Worm (Caenorhabditis elegans): Measurements from ENCODE around the gene cux-7.

The cux-7 gene

ce11 chrIII:7497782-7498266, 22.8 kb downstream of the cux-7 start, which contains the start of gene cgh-1:
cgh-1 (minus strand) TSS chrIII:7497832.
- TF ChIP-seq fos-1 (tag; optimal IDR thresholded peaks at IDR 0.05) (no peak), zag-1 (tag; optimal IDR thresholded peaks at IDR 0.05) (no peak), mab-5 (tag; optimal IDR thresholded peaks at IDR 0.05) (no peak), gmeb-1 (tag; optimal IDR thresholded peaks at IDR 0.05) (no peak), nhr-12 (tag; optimal IDR thresholded peaks at IDR 0.05) (no peak), nhr-129 (tag; optimal IDR thresholded peaks at IDR 0.05) (no peak), Y55F3AM.14 (GFP tag; optimal IDR thresholded peaks at IDR 0.05) (no peak), sem-4 (tag; optimal IDR thresholded peaks at IDR 0.05) (no peak), dmd-4 (tag; optimal IDR thresholded peaks at IDR 0.05) (no peak), lin-11 (tag; optimal IDR thresholded peaks at IDR 0.05) (no peak), unc-62 (GFP tag; optimal IDR thresholded peaks at IDR 0.05) (no peak), lsy-2 (tag; optimal IDR thresholded peaks at IDR 0.05) (no peak), alr-1 (tag; optimal IDR thresholded peaks at IDR 0.05) (no peak), ztf-11 (tag; optimal IDR thresholded peaks at IDR 0.05) (no peak), ceh-82 (tag; optimal IDR thresholded peaks at IDR 0.05) (no peak)

ce11 chrIII:7495616-7496146, 25.0 kb downstream of the cux-7 start:
- TF ChIP-seq elt-1 (tag; optimal IDR thresholded peaks at IDR 0.05), result no peak
- no peak for TF ChIP-seq elt-3 (tag; optimal IDR thresholded peaks at IDR 0.05)
- no peak for TF ChIP-seq unc-62 (GFP tag; optimal IDR thresholded peaks at IDR 0.05)
- no peak for TF ChIP-seq mab-5 (tag; optimal IDR thresholded peaks at IDR 0.05)
- TF ChIP-seq egl-27 (tag; optimal IDR thresholded peaks at IDR 0.05), result no peak
- TF ChIP-seq nhr-25 (tag; optimal IDR thresholded peaks at IDR 0.05), result no peak
- no peak for TF ChIP-seq Y55F3AM.14 (GFP tag; optimal IDR thresholded peaks at IDR 0.05)
- no peak for TF ChIP-seq ceh-16 (tag; optimal IDR thresholded peaks at IDR 0.05)

ce11 chrIII:7494850-7495314, 25.8 kb downstream of the cux-7 start:
- peak; percentile 53 for TF ChIP-seq blmp-1 (tag; optimal IDR thresholded peaks at IDR 0.05; ENCODE audit: insufficient read depth)
- no peak for TF ChIP-seq ZK546.5 (tag; optimal IDR thresholded peaks at IDR 0.05)
- no peak for TF ChIP-seq nhr-25 (tag; optimal IDR thresholded peaks at IDR 0.05)

- TF ChIP-seq nhr-11 (tag; optimal IDR thresholded peaks at IDR 0.05) (no peak), nhr-21 (tag; optimal IDR thresholded peaks at IDR 0.05) (peak; percentile 1)
Observed at ce11 chrIII:7491931-7492330, 28.7 kb downstream of the cux-7 start.

- TF ChIP-seq blmp-1 (tag; optimal IDR thresholded peaks at IDR 0.05; ENCODE audit: insufficient read depth) (peak; percentile 55), unc-55 (GFP tag; optimal IDR thresholded peaks at IDR 0.05) (no peak), lin-13 (GFP tag; optimal IDR thresholded peaks at IDR 0.05) (no peak)
Observed at ce11 chrIII:7490061-7490460, 30.6 kb downstream of the cux-7 start.

ce11 chrIII:7489055-7489534, 31.6 kb downstream of the cux-7 start, which contains the start of gene mup-4:
mup-4 (minus strand) TSS chrIII:7489105.
- TF ChIP-seq mbf-1 (tag; optimal IDR thresholded peaks at IDR 0.05) (no peak), nhr-77 (tag; optimal IDR thresholded peaks at IDR 0.05) (no peak), ceh-82 (tag; optimal IDR thresholded peaks at IDR 0.05) (no peak), nhr-25 (tag; optimal IDR thresholded peaks at IDR 0.05) (peak; percentile 37), fos-1 (tag; optimal IDR thresholded peaks at IDR 0.05) (peak; percentile 8), sem-4 (tag; optimal IDR thresholded peaks at IDR 0.05) (no peak), aly-2 (tag; optimal IDR thresholded peaks at IDR 0.05) (no peak), blmp-1 (tag; optimal IDR thresholded peaks at IDR 0.05; ENCODE audit: insufficient read depth) (peak; percentile 45), egl-27 (tag; optimal IDR thresholded peaks at IDR 0.05) (no peak), nhr-237 (tag; optimal IDR thresholded peaks at IDR 0.05) (no peak), dmd-4 (tag; optimal IDR thresholded peaks at IDR 0.05) (no peak), sma-3 (GFP tag; optimal IDR thresholded peaks at IDR 0.05) (peak; percentile 59), nhr-10 (tag; optimal IDR thresholded peaks at IDR 0.05) (no peak), mdl-1 (tag; optimal IDR thresholded peaks at IDR 0.05) (no peak), nhr-11 (tag; optimal IDR thresholded peaks at IDR 0.05) (no peak), elt-3 (tag; optimal IDR thresholded peaks at IDR 0.05) (no peak), lin-13 (GFP tag; optimal IDR thresholded peaks at IDR 0.05) (no peak), gmeb-1 (tag; optimal IDR thresholded peaks at IDR 0.05) (no peak)

Data from whole organism, L2 larva.